Fruit fly (Drosophila melanogaster) whole organism, adult: ENCODE measurements around the gene CG43249.
A peak's percentile ranks its signal among the peaks of the same experiment; 100 is the strongest.

Source experiments
- CG11617 ChIP-seq: fragments of 200-800 bp; sonication (Bioruptor generic); optimal IDR thresholded peaks from 2 replicates; lab custom pipeline; 2017; ENCODE audit warnings: mild to moderate bottlenecking, missing biosample characterization, missing genetic modification reagents, missing genetic modification characterization
- CG12768 ChIP-seq: fragments of 200-800 bp; sonication (Bioruptor generic); optimal IDR thresholded peaks from 2 replicates; lab custom pipeline; 2017; ENCODE audit warnings: missing biosample characterization, missing genetic modification characterization, mild to moderate bottlenecking, moderate library complexity, missing genetic modification reagents
- CG14711 ChIP-seq: fragments of 200-800 bp; sonication (Bioruptor generic); optimal IDR thresholded peaks from 2 replicates; lab custom pipeline; 2018; ENCODE audit warnings: missing biosample characterization, mild to moderate bottlenecking, missing genetic modification characterization, moderate library complexity
- CG1620 ChIP-seq: fragments of 200-800 bp; sonication (Bioruptor generic); optimal IDR thresholded peaks from 2 replicates; lab custom pipeline; 2016; ENCODE audit warnings: missing biosample characterization, missing genetic modification characterization
- CG33017 ChIP-seq: fragments of 200-800 bp; sonication (Bioruptor generic); optimal IDR thresholded peaks from 2 replicates; lab custom pipeline; 2018; ENCODE audit warnings: missing biosample characterization, mild to moderate bottlenecking, missing genetic modification characterization, moderate library complexity
- CG5204 ChIP-seq: fragments of 200-800 bp; sonication (Bioruptor generic); optimal IDR thresholded peaks from 2 replicates; lab custom pipeline; 2016; ENCODE audit warnings: missing biosample characterization, missing genetic modification characterization
- CG7045 ChIP-seq: fragments of 200-800 bp; sonication (Bioruptor generic); optimal IDR thresholded peaks from 2 replicates; lab custom pipeline; 2017; ENCODE audit warnings: missing biosample characterization, mild to moderate bottlenecking, missing genetic modification characterization
- CG7101 ChIP-seq: fragments of 200-800 bp; sonication (Bioruptor generic); optimal IDR thresholded peaks from 2 replicates; lab custom pipeline; 2018; ENCODE audit warnings: missing biosample characterization, mild to moderate bottlenecking, missing genetic modification characterization, moderate library complexity
- Clk ChIP-seq: fragments of 200-800 bp; sonication (Bioruptor generic); optimal IDR thresholded peaks from 2 replicates; lab custom pipeline; 2017; ENCODE audit warnings: missing biosample characterization, missing genetic modification characterization
- Crg-1 ChIP-seq: fragments of 200-800 bp; sonication (Bioruptor generic); optimal IDR thresholded peaks from 2 replicates; lab custom pipeline; 2016; ENCODE audit warnings: missing biosample characterization, missing genetic modification characterization
- Mnt ChIP-seq: fragments of 200-800 bp; sonication (Bioruptor generic); optimal IDR thresholded peaks from 2 replicates; lab custom pipeline; 2016; ENCODE audit warnings: missing biosample characterization, mild to moderate bottlenecking, missing genetic modification characterization
- bab1 ChIP-seq: fragments of 200-800 bp; sonication (Bioruptor generic); optimal IDR thresholded peaks from 3 replicates; lab custom pipeline; 2019; ENCODE audit warnings: missing biosample characterization, mild to moderate bottlenecking, missing genetic modification characterization, moderate library complexity
- cic ChIP-seq: fragments of 200-800 bp; sonication (Bioruptor generic); optimal IDR thresholded peaks from 2 replicates; lab custom pipeline; 2017; ENCODE audit warnings: missing biosample characterization, mild to moderate bottlenecking, missing genetic modification characterization, moderate library complexity
- cnc ChIP-seq, 2 experiments: fragments of >200 bp; optimal IDR thresholded peaks; 2 replicates each; lab custom pipeline; 2017
- kay ChIP-seq: fragments of 200-800 bp; sonication (Bioruptor generic); peaks from one replicate; lab custom pipeline; 2016; ENCODE audit warnings: missing biosample characterization, missing genetic modification characterization, borderline replicate concordance
- ovo ChIP-seq: fragments of 200-800 bp; sonication (Bioruptor generic); optimal IDR thresholded peaks from 2 replicates; lab custom pipeline; 2016; ENCODE audit warnings: missing biosample characterization, missing genetic modification characterization
- pad ChIP-seq: fragments of 200-800 bp; sonication (Bioruptor generic); optimal IDR thresholded peaks from 3 replicates; lab custom pipeline; 2017; ENCODE audit warnings: missing biosample characterization, missing genetic modification characterization, mild to moderate bottlenecking, moderate library complexity, missing genetic modification reagents
- tj ChIP-seq: fragments of 200-800 bp; sonication (Bioruptor generic); optimal IDR thresholded peaks from 3 replicates; lab custom pipeline; 2017; ENCODE audit warnings: missing biosample characterization, mild to moderate bottlenecking, missing genetic modification characterization, moderate library complexity
- toe ChIP-seq: fragments of 200-800 bp; sonication (Bioruptor generic); optimal IDR thresholded peaks from 2 replicates; lab custom pipeline; 2016; ENCODE audit warnings: missing biosample characterization, missing genetic modification characterization

Gene CG43249

DNA sequence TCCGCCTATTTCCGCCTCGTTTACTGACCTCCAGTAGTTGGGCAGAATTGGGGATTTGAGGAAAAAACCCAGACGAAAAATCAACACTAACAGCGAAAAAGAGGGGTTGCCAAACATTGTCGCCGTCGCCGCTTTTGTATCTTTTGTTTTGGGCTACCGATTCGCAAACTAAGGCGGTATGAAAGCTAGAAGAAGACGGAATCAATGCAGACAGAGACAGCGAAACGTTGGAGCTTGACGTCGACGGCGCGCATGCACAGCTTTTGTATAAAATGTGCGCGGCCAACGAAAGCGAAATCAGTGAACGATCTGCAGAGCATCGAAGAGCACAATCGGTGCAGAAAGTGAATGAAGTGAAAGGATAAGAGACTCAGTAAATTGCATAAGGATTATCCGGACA is 34.6 kb downstream of the CG43249 start, which contains the start of gene CG4998:
Gene CG4998, plus strand, starts transcription at position 301 of the 400 bp plus-strand sequence.
- TF ChIP-seq cnc (optimal IDR thresholded peaks at IDR 0.05; lab: Kevin White, UChicago) (no peak), cic (GFP tag; lab: Kevin White, UChicago) (no peak), ovo (GFP tag; lab: Kevin White, UChicago) (no peak), CG7045 (GFP tag; lab: Kevin White, UChicago) (no peak), toe (GFP tag; lab: Kevin White, UChicago) (no peak), CG14711 (tag; lab: Kevin White, UChicago) (no peak), pad (GFP tag; lab: Kevin White, UChicago) (no peak), CG5204 (no peak), Clk (GFP tag; lab: Kevin White, UChicago) (no peak), bab1 (GFP tag; lab: Kevin White, UChicago) (no peak), CG12768 (GFP tag; lab: Kevin White, UChicago) (no peak), CG1620 (GFP tag; lab: Kevin White, UChicago) (no peak), CG7101 (tag; lab: Kevin White, UChicago) (no peak)

DNA sequence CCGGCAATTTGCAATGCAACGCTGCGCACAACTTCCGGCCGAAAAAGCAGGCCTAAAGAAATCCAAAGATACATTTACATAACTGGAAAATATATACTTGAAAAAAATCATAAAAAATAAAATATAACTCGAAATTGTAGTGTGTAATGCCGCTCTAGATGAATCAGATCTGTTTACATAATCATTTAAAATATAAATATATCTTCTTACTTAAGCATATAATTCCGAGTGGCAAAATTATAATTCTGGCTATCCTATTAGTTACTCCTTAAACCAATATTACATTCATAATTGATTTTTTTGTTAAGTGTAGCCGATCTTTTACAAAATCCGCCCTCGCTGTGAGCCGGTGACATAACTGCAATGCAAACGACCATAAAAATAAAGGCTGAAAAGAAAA is 35.4 kb downstream of the CG43249 start:
- TF ChIP-seq CG5204 (no peak), CG1620 (GFP tag; lab: Kevin White, UChicago) (no peak), pad (GFP tag; lab: Kevin White, UChicago) (no peak), Mnt (GFP tag; lab: Kevin White, UChicago) (no peak), CG14711 (tag; lab: Kevin White, UChicago) (no peak), cnc (optimal IDR thresholded peaks at IDR 0.05; lab: Kevin White, UChicago) (no peak), cic (GFP tag; lab: Kevin White, UChicago) (no peak)

DNA sequence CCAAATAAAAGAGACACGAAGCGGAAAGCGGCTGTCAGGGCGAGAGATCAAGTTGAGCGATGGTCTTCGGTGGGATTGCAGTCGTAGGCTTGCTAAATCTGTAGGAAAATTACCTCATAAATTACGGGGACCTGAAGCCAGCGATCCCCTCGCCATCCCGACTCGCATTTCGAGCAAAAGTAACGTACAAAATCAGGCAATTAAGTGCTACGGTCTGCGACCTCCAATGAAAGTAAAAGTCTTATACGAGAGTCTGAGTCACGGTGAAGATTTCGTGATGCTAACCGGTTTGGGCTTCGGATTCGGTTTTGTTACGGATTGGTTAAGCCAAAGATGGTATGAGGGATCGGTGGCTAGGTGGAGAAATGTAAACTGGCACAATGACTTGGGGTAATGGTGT is 35.8 kb downstream of the CG43249 start:
- TF ChIP-seq CG33017 (tag; lab: Kevin White, UChicago) (no peak), cic (GFP tag; lab: Kevin White, UChicago) (no peak), Clk (GFP tag; lab: Kevin White, UChicago) (no peak), CG7101 (tag; lab: Kevin White, UChicago) (no peak), CG11617 (no peak), cnc (optimal IDR thresholded peaks at IDR 0.05; lab: Kevin White, UChicago) (no peak), CG12768 (GFP tag; lab: Kevin White, UChicago) (no peak), Crg-1 (GFP tag; lab: Kevin White, UChicago) (no peak), CG5204 (no peak), CG7045 (GFP tag; lab: Kevin White, UChicago) (no peak), pad (GFP tag; lab: Kevin White, UChicago) (no peak), CG14711 (tag; lab: Kevin White, UChicago) (no peak), bab1 (GFP tag; lab: Kevin White, UChicago) (no peak), kay (no peak), toe (GFP tag; lab: Kevin White, UChicago) (no peak), Mnt (GFP tag; lab: Kevin White, UChicago) (no peak), ovo (GFP tag; lab: Kevin White, UChicago) (no peak)

DNA sequence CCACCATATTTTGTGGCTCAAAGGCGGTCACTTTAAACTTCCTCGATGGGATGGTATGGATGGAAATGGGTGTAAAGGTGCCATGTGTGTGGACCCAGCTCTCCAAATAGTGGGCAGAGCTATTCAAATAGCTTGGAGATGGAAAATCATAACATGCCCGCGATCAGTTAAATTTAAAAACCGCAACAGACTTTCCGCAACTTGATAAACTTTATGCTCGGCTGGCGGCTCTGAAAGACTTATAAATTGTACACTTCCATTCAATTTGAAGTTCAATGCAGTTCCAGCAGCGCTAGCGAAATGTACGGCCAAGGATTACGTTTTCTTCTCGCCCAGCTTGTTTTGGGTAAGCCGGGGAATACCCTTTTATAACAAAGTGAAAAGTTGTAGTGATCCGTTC is 41.9 kb downstream of the CG43249 start, which contains the start of gene CG33257:
Gene CG33257, plus strand, starts transcription at position 301 of the 400 bp plus-strand sequence.
- TF ChIP-seq Clk (GFP tag; lab: Kevin White, UChicago) = no peak

DNA sequence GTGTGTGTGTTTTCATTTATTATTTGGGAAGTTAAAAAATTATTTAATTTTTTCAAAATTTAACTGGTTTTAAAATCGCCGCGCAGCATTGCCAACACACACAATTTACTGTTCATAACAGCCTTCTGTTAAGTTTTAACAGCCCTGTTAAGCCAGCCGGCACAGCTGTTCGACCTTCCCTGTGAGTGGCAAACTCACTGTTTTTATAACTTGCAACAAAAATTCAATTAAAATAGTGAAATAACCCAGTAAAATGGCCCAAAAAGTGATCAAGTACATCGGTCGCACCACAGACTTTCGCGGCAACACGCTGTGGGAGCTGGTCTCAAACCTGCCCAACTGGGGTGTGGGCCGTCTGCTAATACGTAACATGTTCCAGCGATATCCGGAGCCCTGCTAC is 43.8 kb downstream of the CG43249 start, which contains the start of gene mRpS34:
Gene mRpS34, plus strand, starts transcription at position 161 of the 400 bp plus-strand sequence.
- TF ChIP-seq CG33017 (tag; lab: Kevin White, UChicago) = no peak
- no peak for TF ChIP-seq toe (GFP tag; lab: Kevin White, UChicago)
- TF ChIP-seq Clk (GFP tag; lab: Kevin White, UChicago) = no peak
- no peak for TF ChIP-seq pad (GFP tag; lab: Kevin White, UChicago)
- TF ChIP-seq CG12768 (GFP tag; lab: Kevin White, UChicago) = no peak
- no peak for TF ChIP-seq tj (GFP tag; lab: Kevin White, UChicago)
- TF ChIP-seq ovo (GFP tag; lab: Kevin White, UChicago) = no peak

DNA sequence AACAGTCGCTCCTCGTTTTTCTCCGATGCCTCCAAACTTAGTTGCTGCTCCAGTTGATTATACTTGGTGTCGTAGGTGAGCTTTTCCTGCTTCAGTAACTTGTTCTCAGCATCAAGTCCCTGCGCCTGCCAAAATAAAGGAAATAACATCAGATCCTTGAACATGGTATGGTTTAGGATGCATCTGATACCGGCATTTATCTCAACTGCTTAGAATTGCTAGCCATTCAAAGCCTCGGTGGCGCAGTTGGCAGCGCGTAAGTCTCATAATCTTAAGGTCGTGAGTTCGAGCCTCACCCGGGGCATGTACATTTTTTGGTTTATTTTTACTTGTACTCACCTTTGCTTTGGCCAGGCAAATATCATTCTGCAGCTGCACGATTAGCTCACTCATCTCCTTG is 45.6 kb downstream of the CG43249 start:
- no peak for TF ChIP-seq CG7045 (GFP tag; lab: Kevin White, UChicago)
- no peak for TF ChIP-seq CG7101 (tag; lab: Kevin White, UChicago)
- TF ChIP-seq CG33017 (tag; lab: Kevin White, UChicago) = no peak
- TF ChIP-seq cnc (optimal IDR thresholded peaks at IDR 0.05; lab: Kevin White, UChicago) = no peak
- TF ChIP-seq pad (GFP tag; lab: Kevin White, UChicago) = no peak
- TF ChIP-seq CG14711 (tag; lab: Kevin White, UChicago) = no peak
- TF ChIP-seq tj (GFP tag; lab: Kevin White, UChicago) = no peak
- no peak for TF ChIP-seq ovo (GFP tag; lab: Kevin White, UChicago)
- no peak for TF ChIP-seq CG11617

DNA sequence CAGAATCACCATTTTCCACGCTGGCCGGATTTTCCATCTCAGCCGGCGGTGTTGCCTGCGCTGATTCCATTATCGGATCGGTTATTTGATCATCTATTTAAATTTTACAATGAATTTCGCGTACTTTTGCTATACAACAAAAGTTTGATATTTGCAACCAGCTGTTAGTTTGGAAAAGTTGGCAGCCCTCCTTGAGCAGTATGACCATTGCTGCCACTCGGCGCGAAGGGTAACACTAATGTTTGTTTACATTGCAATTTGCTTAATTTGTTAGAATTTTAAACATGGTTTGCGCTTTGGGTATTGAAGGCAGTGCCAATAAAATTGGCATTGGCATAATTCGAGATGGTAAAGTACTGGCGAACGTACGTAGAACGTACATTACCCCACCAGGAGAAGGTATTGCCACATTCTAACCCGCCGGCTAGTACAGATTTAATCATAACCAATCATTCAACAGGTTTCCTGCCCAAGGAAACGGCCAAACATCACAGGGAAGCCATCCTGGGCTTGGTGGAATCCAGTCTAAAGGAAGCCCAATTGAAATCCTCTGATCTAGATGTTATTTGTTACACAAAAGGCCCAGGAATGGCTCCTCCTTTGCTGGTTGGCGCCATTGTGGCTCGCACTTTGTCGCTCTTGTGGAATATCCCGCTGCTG is 47.8 kb downstream of the CG43249 start, which contains the start of the genes Golgin104 and Tcs3:
Gene Golgin104, minus strand, starts transcription at position 182 of the 660 bp plus-strand sequence.
Gene Tcs3, plus strand, starts transcription at position 222 of the 660 bp plus-strand sequence.
- TF ChIP-seq CG7045 (GFP tag; lab: Kevin White, UChicago) (no peak), bab1 (GFP tag; lab: Kevin White, UChicago) (peak; percentile 57)
